Worm (Caenorhabditis elegans) whole organism, L4 larva: Measurements from ENCODE around the gene ctsa-3.1.

Experiments
- F49E8.2 ChIP-seq: sonication (generic microtip); optimal IDR thresholded peaks from 2 replicates; lab custom pipeline; 2016; ENCODE audit warnings: missing compliant biosample characterization, mild to moderate bottlenecking, missing genetic modification characterization, borderline replicate concordance
- Y48G9A.11 ChIP-seq: fragments of 200-800 bp; sonication (Bioruptor generic); IDR thresholded peaks from 2 replicates; pipeline ENCODE4 v1.3.6; 2022; ENCODE audit warnings: missing genetic modification reagents, missing genetic modification characterization, missing compliant biosample characterization
- Y5F2A.4 ChIP-seq: fragments of 200-800 bp; sonication (Bioruptor generic); optimal IDR thresholded peaks from 2 replicates; lab custom pipeline; 2018; ENCODE audit warnings: mild to moderate bottlenecking, missing genetic modification characterization, missing compliant biosample characterization
- ZK337.2 ChIP-seq: fragments of 200-800 bp; sonication (Bioruptor generic); IDR thresholded peaks from 2 replicates; pipeline ENCODE4 v1.3.6; 2022; ENCODE audit warnings: missing genetic modification reagents, missing genetic modification characterization, missing compliant biosample characterization
- ceh-44 ChIP-seq: fragments of 200-800 bp; sonication (Bioruptor generic); IDR thresholded peaks from 2 replicates; pipeline ENCODE4 v1.3.6; 2022; ENCODE audit warnings: missing genetic modification reagents, missing genetic modification characterization, missing compliant biosample characterization
- ceh-82 ChIP-seq: sonication (generic microtip); optimal IDR thresholded peaks from 2 replicates; lab custom pipeline; 2017; ENCODE audit warnings: missing biosample characterization, missing genetic modification characterization
- ctbp-1 ChIP-seq: fragments of 200-800 bp; sonication (Bioruptor generic); IDR thresholded peaks from 2 replicates; pipeline ENCODE4 v1.3.6; 2022; ENCODE audit warnings: missing genetic modification reagents, missing genetic modification characterization, missing compliant biosample characterization
- daf-12 ChIP-seq: fragments of 150-350 bp; optimal IDR thresholded peaks from 2 replicates; lab custom pipeline; 2014; ENCODE audit warnings: missing biosample characterization, missing genetic modification reagents, missing genetic modification characterization
- daf-16 ChIP-seq, 3 experiments: sonication (generic microtip); optimal IDR thresholded peaks; 2 replicates each; lab custom pipeline; 2016 to 2017; ENCODE audit warnings: missing genetic modification characterization in 3 of 3, missing genetic modification reagents in 3 of 3, mild to moderate bottlenecking in 2 of 3, missing compliant biosample characterization in 2 of 3, missing biosample characterization in 1 of 3, moderate library complexity in 1 of 3
- dmd-6 ChIP-seq: fragments of 200-800 bp; sonication (Bioruptor generic); IDR thresholded peaks from 2 replicates; pipeline ENCODE4 v1.3.6; 2022; ENCODE audit warnings: missing genetic modification reagents, missing genetic modification characterization, missing compliant biosample characterization
- dpl-1 ChIP-seq: fragments of 150-350 bp; optimal IDR thresholded peaks from 2 replicates; lab custom pipeline; 2014; ENCODE audit warnings: missing biosample characterization, missing genetic modification reagents, missing genetic modification characterization
- dve-1 ChIP-seq: sonication (generic microtip); optimal IDR thresholded peaks from 2 replicates; lab custom pipeline; 2017; ENCODE audit warnings: antibody characterized with exemption, mild to moderate bottlenecking, missing genetic modification characterization, missing compliant biosample characterization; ENCODE audit not compliant: insufficient read depth
- gei-8 ChIP-seq: fragments of 200-800 bp; sonication (Bioruptor generic); optimal IDR thresholded peaks from 2 replicates; lab custom pipeline; 2018; ENCODE audit warnings: mild to moderate bottlenecking, missing genetic modification characterization, missing compliant biosample characterization
- hlh-11 ChIP-seq: fragments of 200-800 bp; sonication (Bioruptor generic); optimal IDR thresholded peaks from 2 replicates; lab custom pipeline; 2018; ENCODE audit warnings: mild to moderate bottlenecking, missing genetic modification characterization, missing compliant biosample characterization
- hlh-30 ChIP-seq: sonication (generic microtip); optimal IDR thresholded peaks from 2 replicates; lab custom pipeline; 2017; ENCODE audit warnings: antibody characterized with exemption, mild to moderate bottlenecking, missing genetic modification characterization, missing compliant biosample characterization; ENCODE audit not compliant: insufficient read depth
- lim-7 ChIP-seq: fragments of 200-800 bp; sonication (Bioruptor generic); IDR thresholded peaks from 2 replicates; pipeline ENCODE4 v1.3.6; 2022; ENCODE audit warnings: missing genetic modification characterization, missing compliant biosample characterization
- lin-38 ChIP-seq: fragments of 200-800 bp; sonication (Bioruptor generic); IDR thresholded peaks from 2 replicates; pipeline ENCODE4 v1.3.6; 2022; ENCODE audit warnings: missing genetic modification reagents, missing genetic modification characterization, missing compliant biosample characterization
- lir-3 ChIP-seq: sonication (generic microtip); optimal IDR thresholded peaks from 2 replicates; lab custom pipeline; 2016; ENCODE audit warnings: mild to moderate bottlenecking, missing genetic modification characterization, missing compliant biosample characterization
- lsy-2 ChIP-seq, 2 experiments: fragments of 150-350 bp in 1 of 2; sonication (generic microtip) in 1 of 2; optimal IDR thresholded peaks; 2 replicates each; lab custom pipeline; 2014 to 2017; ENCODE audit warnings: missing biosample characterization in 2 of 2, missing genetic modification characterization in 2 of 2
- mdl-1 ChIP-seq, 2 experiments: fragments of 150-350 bp in 1 of 2; sonication (generic microtip) in 1 of 2; optimal IDR thresholded peaks; 2 replicates each; lab custom pipeline; 2014 to 2017; ENCODE audit warnings: missing biosample characterization in 2 of 2, missing genetic modification characterization in 2 of 2
- mep-1 ChIP-seq: fragments of 150-350 bp; sonication (generic microtip); optimal IDR thresholded peaks from 3 replicates; lab custom pipeline; 2014; ENCODE audit warnings: missing biosample characterization, missing genetic modification characterization
- mxl-2 ChIP-seq: fragments of 200-800 bp; sonication (Bioruptor generic); conservative IDR thresholded peaks from 2 replicates; pipeline ENCODE4 v1.3.6; 2022; ENCODE audit warnings: missing genetic modification reagents, missing genetic modification characterization, missing compliant biosample characterization
- mxl-3 ChIP-seq: fragments of 200-800 bp; sonication (Bioruptor generic); optimal IDR thresholded peaks from 2 replicates; lab custom pipeline; 2018; ENCODE audit warnings: mild to moderate bottlenecking, missing genetic modification characterization, missing compliant biosample characterization
- nhr-10 ChIP-seq: fragments of 150-350 bp; optimal IDR thresholded peaks from 2 replicates; lab custom pipeline; 2014; ENCODE audit warnings: missing biosample characterization, missing genetic modification characterization
- nhr-102 ChIP-seq: sonication (generic microtip); optimal IDR thresholded peaks from 2 replicates; lab custom pipeline; 2016; ENCODE audit warnings: mild to moderate bottlenecking, missing genetic modification characterization, moderate library complexity, missing compliant biosample characterization
- nhr-237 ChIP-seq: sonication (generic microtip); optimal IDR thresholded peaks from 2 replicates; lab custom pipeline; 2017; ENCODE audit warnings: missing biosample characterization, missing genetic modification characterization
- nhr-25 ChIP-seq: sonication (generic microtip); optimal IDR thresholded peaks from 2 replicates; lab custom pipeline; 2017; ENCODE audit warnings: missing genetic modification characterization, mild to moderate bottlenecking, missing compliant biosample characterization, antibody characterized with exemption, moderate library complexity, borderline replicate concordance; ENCODE audit not compliant: insufficient read depth
- nhr-28 ChIP-seq: fragments of 150-350 bp; optimal IDR thresholded peaks from 2 replicates; lab custom pipeline; 2014; ENCODE audit warnings: missing biosample characterization, missing genetic modification characterization
- nhr-48 ChIP-seq: sonication (generic microtip); optimal IDR thresholded peaks from 2 replicates; lab custom pipeline; 2016; ENCODE audit warnings: mild to moderate bottlenecking, missing genetic modification characterization, missing compliant biosample characterization
- nhr-6 ChIP-seq: fragments of 150-350 bp; optimal IDR thresholded peaks from 2 replicates; lab custom pipeline; 2014; ENCODE audit warnings: missing biosample characterization, missing genetic modification characterization
- nhr-76 ChIP-seq: fragments of 150-350 bp; optimal IDR thresholded peaks from 2 replicates; lab custom pipeline; 2014; ENCODE audit warnings: missing biosample characterization, missing genetic modification characterization
- nhr-77 ChIP-seq: fragments of 150-350 bp; optimal IDR thresholded peaks from 2 replicates; lab custom pipeline; 2014; ENCODE audit warnings: missing biosample characterization, missing genetic modification characterization
- php-3 ChIP-seq: fragments of 200-800 bp; sonication (Bioruptor generic); IDR thresholded peaks from 2 replicates; pipeline ENCODE4 v1.3.6; 2022; ENCODE audit warnings: missing genetic modification reagents, missing genetic modification characterization, missing compliant biosample characterization
- pqm-1 ChIP-seq: sonication (generic microtip); optimal IDR thresholded peaks from 2 replicates; lab custom pipeline; 2017; ENCODE audit warnings: missing biosample characterization, missing genetic modification characterization
- skn-1 ChIP-seq: fragments of 150-350 bp; optimal IDR thresholded peaks from 2 replicates; lab custom pipeline; 2014; ENCODE audit warnings: missing biosample characterization, missing genetic modification characterization
- snpc-1.2 ChIP-seq: fragments of 200-800 bp; sonication (Bioruptor generic); IDR thresholded peaks from 2 replicates; pipeline ENCODE4 v1.3.6; 2022; ENCODE audit warnings: missing genetic modification reagents, missing genetic modification characterization, missing compliant biosample characterization
- snpc-4 ChIP-seq: fragments of 150-350 bp; optimal IDR thresholded peaks from 2 replicates; lab custom pipeline; 2014; ENCODE audit warnings: missing biosample characterization, missing genetic modification characterization
- unc-62 ChIP-seq, 3 experiments: fragments of 150-350 bp in 1 of 3; sonication (generic microtip); optimal IDR thresholded peaks in 2 of 3; peaks in 1 of 3; 1 replicate in 1 of 3; 2 replicates in 2 of 3; lab custom pipeline; 2014 to 2017; ENCODE audit warnings: missing biosample characterization in 3 of 3, missing genetic modification characterization in 3 of 3, missing genetic modification reagents in 3 of 3, missing genotype in 1 of 3
- vab-7 ChIP-seq: fragments of 200-800 bp; sonication (Bioruptor generic); IDR thresholded peaks from 2 replicates; pipeline ENCODE4 v1.3.6; 2022; ENCODE audit warnings: missing genetic modification reagents, missing genetic modification characterization, missing compliant biosample characterization
- ztf-7 ChIP-seq: fragments of 150-350 bp; optimal IDR thresholded peaks from 2 replicates; lab custom pipeline; 2014; ENCODE audit warnings: missing biosample characterization, missing genetic modification characterization

ctsa-3.1 gene

ce11 chrII:7277257-7277656, 44.6 kb downstream of the ctsa-3.1 start (continued):
- TF ChIP-seq nhr-6 (tag; lab: Kevin White, UChicago) (no peak), hlh-30 (peak; percentile 31), ceh-44 (GFP tag; lab: Robert Waterston, UW) (no peak), lir-3 (tag; lab: Kevin White, UChicago) (no peak), lsy-2 (tag; optimal IDR thresholded peaks at IDR 0.05; lab: Kevin White, UChicago) (peak in 1 of 2 experiments; percentile 11), daf-16 (GFP tag; optimal IDR thresholded peaks at IDR 0.05; lab: Kevin White, UChicago) (no peak), daf-16 (tag; optimal IDR thresholded peaks at IDR 0.05; lab: Kevin White, UChicago) (peak; percentile 99), vab-7 (GFP tag; lab: Robert Waterston, UW) (no peak), nhr-102 (peak; percentile 84), mxl-2 (GFP tag; lab: Robert Waterston, UW) (no peak), ctbp-1 (no peak), gei-8 (no peak), hlh-11 (tag; lab: Kevin White, UChicago) (peak; percentile 80), ztf-7 (tag; lab: Kevin White, UChicago) (peak; percentile 8), mxl-3 (GFP tag; lab: Kevin White, UChicago) (peak; percentile 14), php-3 (GFP tag; lab: Robert Waterston, UW) (peak; percentile 92), nhr-25 (tag; lab: Kevin White, UChicago) (no peak), dpl-1 (GFP tag; lab: Kevin White, UChicago) (no peak), nhr-10 (tag; lab: Kevin White, UChicago) (no peak), lim-7 (GFP tag; lab: Robert Waterston, UW) (no peak), snpc-1.2 (no peak)
- TF ChIP-seq, all 104 proteins: peak for 16

ce11 chrII:7277925-7278324, 45.3 kb downstream of the ctsa-3.1 start:
- TF ChIP-seq daf-12 (no peak), hlh-11 (tag; lab: Kevin White, UChicago) (peak; percentile 3), mep-1 (tag; lab: Kevin White, UChicago) (no peak), hlh-30 (peak; percentile 38), lsy-2 (tag; optimal IDR thresholded peaks at IDR 0.05; lab: Kevin White, UChicago) (peak in 1 of 2 experiments; percentile 16), mdl-1 (tag; optimal IDR thresholded peaks at IDR 0.05; lab: Kevin White, UChicago) (peak in 1 of 2 experiments; percentile 23), nhr-28 (tag; lab: Kevin White, UChicago) (peak; percentile 56), daf-16 (GFP tag; optimal IDR thresholded peaks at IDR 0.05; lab: Kevin White, UChicago) (no peak), daf-16 (tag; optimal IDR thresholded peaks at IDR 0.05; lab: Kevin White, UChicago) (peak; percentile 39), nhr-25 (tag; lab: Kevin White, UChicago) (no peak), dve-1 (peak; percentile 26)

ce11 chrII:7279808-7280207, 47.2 kb downstream of the ctsa-3.1 start:
- TF ChIP-seq nhr-237 (no peak), mxl-3 (GFP tag; lab: Kevin White, UChicago) (no peak), Y5F2A.4 (no peak), hlh-30 (peak; percentile 38), unc-62 (GFP tag; optimal IDR thresholded peaks at IDR 0.05 in 1 of 2; lab: Kevin White, UChicago) (peak in 1 of 2 experiments; percentile 63), unc-62 (tag; optimal IDR thresholded peaks at IDR 0.05; lab: Kevin White, UChicago) (no peak), mxl-2 (GFP tag; lab: Robert Waterston, UW) (no peak), hlh-11 (tag; lab: Kevin White, UChicago) (peak; percentile 51), skn-1 (no peak), lsy-2 (tag; optimal IDR thresholded peaks at IDR 0.05; lab: Kevin White, UChicago) (no peak), Y48G9A.11 (GFP tag; lab: Robert Waterston, UW) (no peak), snpc-4 (tag; lab: Kevin White, UChicago) (no peak), dpl-1 (GFP tag; lab: Kevin White, UChicago) (no peak), mdl-1 (tag; optimal IDR thresholded peaks at IDR 0.05; lab: Kevin White, UChicago) (peak in 1 of 2 experiments; percentile 67), nhr-28 (tag; lab: Kevin White, UChicago) (peak; percentile 73), nhr-102 (no peak), ZK337.2 (no peak)
- TF ChIP-seq, all 104 proteins: peak for 5

ce11 chrII:7280584-7280983, 47.9 kb downstream of the ctsa-3.1 start:
- TF ChIP-seq nhr-48 (tag; lab: Kevin White, UChicago), result no peak
- peak; percentile 29 for TF ChIP-seq mxl-3 (GFP tag; lab: Kevin White, UChicago)
- TF ChIP-seq hlh-30, result peak; percentile 46
- peak; percentile 21 for TF ChIP-seq pqm-1 (tag; lab: Kevin White, UChicago)
- TF ChIP-seq lin-38 (GFP tag; lab: Robert Waterston, UW), result no peak
- peak in 1 of 2 experiments; percentile 38 for TF ChIP-seq mdl-1 (tag; optimal IDR thresholded peaks at IDR 0.05; lab: Kevin White, UChicago)
- peak; percentile 65 for TF ChIP-seq dmd-6 (GFP tag; lab: Robert Waterston, UW)
- TF ChIP-seq nhr-76 (tag; lab: Kevin White, UChicago), result no peak
- no peak for TF ChIP-seq nhr-77
- TF ChIP-seq F49E8.2 (tag; lab: Kevin White, UChicago), result no peak
- peak; percentile 36 for TF ChIP-seq hlh-11 (tag; lab: Kevin White, UChicago)
- peak; percentile 82 for TF ChIP-seq nhr-28 (tag; lab: Kevin White, UChicago)
- no peak for TF ChIP-seq daf-16 (GFP tag; optimal IDR thresholded peaks at IDR 0.05; lab: Kevin White, UChicago)
- TF ChIP-seq daf-16 (tag; optimal IDR thresholded peaks at IDR 0.05; lab: Kevin White, UChicago), result peak; percentile 3
- no peak for TF ChIP-seq ztf-7 (tag; lab: Kevin White, UChicago)
- no peak for TF ChIP-seq ceh-82 (tag; lab: Kevin White, UChicago)
- TF ChIP-seq lir-3 (tag; lab: Kevin White, UChicago), result no peak
- peak in 1 of 2 experiments; percentile 59 for TF ChIP-seq unc-62 (GFP tag; optimal IDR thresholded peaks at IDR 0.05 in 1 of 2; lab: Kevin White, UChicago)
- TF ChIP-seq unc-62 (tag; optimal IDR thresholded peaks at IDR 0.05; lab: Kevin White, UChicago), result no peak
- TF ChIP-seq, all 104 proteins: peak for 9
